Worm (Caenorhabditis elegans) whole organism, L2 larva: ENCODE results near the gene C13A2.10.

Experiments
- aly-2 ChIP-seq: fragments of 150-350 bp; optimal IDR thresholded peaks from 2 replicates; lab custom pipeline; 2014; ENCODE audit warnings: missing biosample characterization, missing genetic modification characterization
- ama-1 ChIP-seq: fragments of 150-350 bp; optimal IDR thresholded peaks from 2 replicates; lab custom pipeline; 2018; ENCODE audit warnings: inconsistent platforms
- blmp-1 ChIP-seq: sonication (generic microtip); optimal IDR thresholded peaks from 2 replicates; lab custom pipeline; 2017; ENCODE audit warnings: missing genetic modification characterization, mild to moderate bottlenecking, missing compliant biosample characterization, antibody characterized with exemption, moderate library complexity; ENCODE audit not compliant: insufficient read depth
- dmd-4 ChIP-seq: sonication (generic microtip); optimal IDR thresholded peaks from 2 replicates; lab custom pipeline; 2017; ENCODE audit warnings: missing biosample characterization, missing genetic modification characterization
- elt-3 ChIP-seq: sonication (generic microtip); optimal IDR thresholded peaks from 2 replicates; lab custom pipeline; 2017; ENCODE audit warnings: missing biosample characterization, missing genetic modification characterization
- lin-39 ChIP-seq: fragments of 150-350 bp; optimal IDR thresholded peaks from 2 replicates; lab custom pipeline; 2014; ENCODE audit warnings: missing biosample characterization, missing genetic modification reagents, missing genetic modification characterization
- mab-5 ChIP-seq: fragments of 150-350 bp; optimal IDR thresholded peaks from 2 replicates; lab custom pipeline; 2014; ENCODE audit warnings: missing biosample characterization, missing genetic modification characterization
- nhr-12 ChIP-seq: fragments of 150-350 bp; optimal IDR thresholded peaks from 2 replicates; lab custom pipeline; 2014; ENCODE audit warnings: missing biosample characterization, missing genetic modification characterization
- sem-4 ChIP-seq: fragments of 150-350 bp; optimal IDR thresholded peaks from 2 replicates; lab custom pipeline; 2014; ENCODE audit warnings: missing biosample characterization, missing genetic modification reagents, missing genetic modification characterization
- unc-39 ChIP-seq: fragments of 150-350 bp; optimal IDR thresholded peaks from 2 replicates; lab custom pipeline; 2014; ENCODE audit warnings: missing biosample characterization, missing genetic modification characterization
- unc-62 ChIP-seq: fragments of 150-350 bp; optimal IDR thresholded peaks from 2 replicates; lab custom pipeline; 2014; ENCODE audit warnings: missing biosample characterization, missing genetic modification reagents, missing genetic modification characterization
- zag-1 ChIP-seq: fragments of 150-350 bp; optimal IDR thresholded peaks from 2 replicates; lab custom pipeline; 2014; ENCODE audit warnings: missing biosample characterization, missing genetic modification characterization
- ztf-4 ChIP-seq: fragments of 150-350 bp; optimal IDR thresholded peaks from 2 replicates; lab custom pipeline; 2014; ENCODE audit warnings: missing biosample characterization, missing genetic modification characterization

ce11 chrV:7224947-7225346, 49.9 kb downstream of the C13A2.10 start, which contains the start of gene fkb-3:
- TF ChIP-seq nhr-12 (tag; lab: Kevin White, UChicago) (no peak), unc-62 (GFP tag; lab: Kevin White, UChicago) (no peak), aly-2 (tag; lab: Kevin White, UChicago) (no peak), zag-1 (no peak), ama-1 (lab: Kevin White, UChicago) (no peak), ztf-4 (no peak), blmp-1 (no peak), sem-4 (tag; lab: Kevin White, UChicago) (no peak), unc-39 (no peak), elt-3 (tag; lab: Kevin White, UChicago) (no peak), mab-5 (no peak), lin-39 (no peak), dmd-4 (tag; lab: Kevin White, UChicago) (no peak)
